Fruit fly (Drosophila melanogaster): ENCODE results near the gene CG7131.

Gene CG7131

DNA sequence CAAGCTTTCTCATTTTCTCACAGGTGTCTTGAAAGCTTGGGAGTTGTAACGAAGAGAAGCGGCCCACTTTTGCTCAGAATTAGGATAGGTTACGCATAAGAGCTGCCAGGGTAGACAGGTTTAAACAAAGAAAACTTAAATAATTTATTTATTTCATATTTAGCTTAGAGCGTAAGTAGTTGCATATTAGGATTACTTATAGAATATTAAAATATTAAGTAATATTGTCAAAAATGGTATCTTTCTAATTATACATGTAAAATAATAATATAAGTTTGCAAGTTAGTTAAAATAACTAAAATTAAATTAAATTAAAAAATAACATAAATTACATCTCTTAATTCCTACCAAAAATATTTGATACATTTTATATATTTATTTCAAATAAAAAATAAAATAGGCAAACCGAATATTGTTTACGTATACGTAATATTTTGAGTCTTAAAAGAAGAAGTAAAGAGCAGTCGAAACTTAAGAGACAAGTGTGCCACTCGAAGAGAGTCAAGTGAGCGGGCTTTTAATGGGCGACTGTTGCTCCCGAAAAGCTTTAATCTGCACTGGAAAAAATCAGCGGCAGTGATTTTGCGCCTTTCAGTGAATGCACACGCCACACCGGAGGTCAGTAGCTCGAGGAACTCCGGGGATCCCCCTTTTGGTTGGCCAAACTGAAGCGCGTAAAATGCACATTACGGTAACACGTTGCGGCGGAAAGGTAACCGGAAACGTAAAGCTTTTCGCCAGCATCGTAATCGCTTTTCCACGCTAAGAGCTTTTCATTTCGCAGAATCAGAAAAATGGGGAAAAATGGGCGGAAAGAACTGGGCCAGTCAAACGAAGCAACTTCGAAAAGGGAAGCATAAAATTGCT is 26.5 kb upstream of the CG7131 start (continued):
- TF ChIP-seq hth (optimal IDR thresholded peaks at IDR 0.05) (no peak), Eip74EF (GFP tag; optimal IDR thresholded peaks at IDR 0.05) (no peak), CG6254 (GFP tag; optimal IDR thresholded peaks at IDR 0.05) (no peak), sug (tag; optimal IDR thresholded peaks at IDR 0.05) (no peak), CG7357 (GFP tag; IDR thresholded peaks at IDR 0.05) (no peak), zen2 (GFP tag; IDR thresholded peaks at IDR 0.05; ENCODE audit: partially characterized antibody) (no peak), CG1233 (GFP tag; optimal IDR thresholded peaks at IDR 0.05) (no peak), lab (GFP tag; optimal IDR thresholded peaks at IDR 0.05) (peak; percentile 58), z (GFP tag; IDR thresholded peaks at IDR 0.05) (no peak), wek (GFP tag; optimal IDR thresholded peaks at IDR 0.05) (no peak), cad (GFP tag; optimal IDR thresholded peaks at IDR 0.05) (no peak), CG43689 (GFP tag; IDR thresholded peaks at IDR 0.05) (no peak), CG14965 (GFP tag; optimal IDR thresholded peaks at IDR 0.05; ENCODE audit: borderline replicate concordance) (no peak), abd-A (tag; optimal IDR thresholded peaks at IDR 0.05) (peak; percentile 96), slou (GFP tag; optimal IDR thresholded peaks at IDR 0.05) (no peak), Ets97D (GFP tag; optimal IDR thresholded peaks at IDR 0.05) (peak; percentile 34), tio (GFP tag; optimal IDR thresholded peaks at IDR 0.05) (no peak), CG9609 (GFP tag; optimal IDR thresholded peaks at IDR 0.05) (peak; percentile 14), so (GFP tag; IDR thresholded peaks at IDR 0.05) (0 out of 3 replicates have a peak, but pooled peaks have one; percentile 53), prd (optimal IDR thresholded peaks at IDR 0.05) (no peak), prd (GFP tag; IDR thresholded peaks at IDR 0.05) (0 out of 3 replicates have a peak, but pooled peaks have one; percentile 39), lola (GFP tag; optimal IDR thresholded peaks at IDR 0.05) (no peak), CG7786 (GFP tag; optimal IDR thresholded peaks at IDR 0.05) (no peak)

DNA sequence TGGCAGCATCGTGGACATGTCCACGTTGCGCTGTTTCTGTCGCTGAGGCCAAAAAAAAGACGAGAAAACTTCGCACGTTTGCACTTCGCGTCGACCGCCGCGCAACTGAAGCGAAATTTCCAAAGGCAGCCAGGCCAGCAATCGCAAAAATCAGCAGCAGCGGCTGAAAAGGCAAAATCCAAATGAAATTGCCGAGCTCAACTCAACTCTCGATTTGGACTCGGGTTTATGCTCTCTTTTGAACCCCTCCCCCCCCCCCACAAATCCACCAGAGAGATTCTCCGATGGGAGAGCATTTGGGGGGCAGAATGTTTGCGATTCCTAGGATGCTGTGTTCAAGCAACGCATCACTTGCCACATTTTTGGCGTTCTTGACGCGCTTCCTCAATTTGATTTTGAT is 25.7 kb upstream of the CG7131 start, which contains the start of gene PKD:
Gene PKD, minus strand, starts transcription at position 88 of the 400 bp plus-strand sequence.
- TF ChIP-seq Scr (GFP tag; IDR thresholded peaks at IDR 0.05; ENCODE audit: partially characterized antibody) (peak; percentile 9; the same call in 1 of the 2 replicates), knrl (GFP tag; IDR thresholded peaks at IDR 0.05; ENCODE audit: partially characterized antibody) (no peak), Jarid2 (GFP tag; optimal IDR thresholded peaks at IDR 0.05) (peak; percentile 10), D19A (tag; optimal IDR thresholded peaks at IDR 0.05) (no peak), wek (GFP tag; optimal IDR thresholded peaks at IDR 0.05) (no peak), rib (GFP tag; IDR thresholded peaks at IDR 0.05) (0 out of 2 replicates have a peak, but pooled peaks have one; percentile 26), scrt (GFP tag; optimal IDR thresholded peaks at IDR 0.05) (peak; percentile 41), CG15011 (GFP tag; optimal IDR thresholded peaks at IDR 0.05) (no peak), sd (tag; optimal IDR thresholded peaks at IDR 0.05) (peak; percentile 71), schlank (tag; optimal IDR thresholded peaks at IDR 0.05) (no peak), CG9932 (GFP tag; IDR thresholded peaks at IDR 0.05) (0 out of 2 replicates have a peak, but pooled peaks have one; percentile 14), insv (GFP tag; optimal IDR thresholded peaks at IDR 0.05) (no peak), dan (GFP tag; IDR thresholded peaks at IDR 0.05) (no peak), CG13123 (GFP tag; optimal IDR thresholded peaks at IDR 0.05) (no peak), CG3407 (GFP tag; optimal IDR thresholded peaks at IDR 0.05) (no peak), CG33213 (GFP tag; optimal IDR thresholded peaks at IDR 0.05) (no peak), Ptx1 (GFP tag; IDR thresholded peaks at IDR 0.05) (no peak), fd3F (GFP tag; optimal IDR thresholded peaks at IDR 0.05) (no peak), ems (GFP tag; optimal IDR thresholded peaks at IDR 0.05) (no peak), CG3726 (GFP tag; IDR thresholded peaks at IDR 0.05) (0 out of 3 replicates have a peak, but pooled peaks have one; percentile 23), CG1233 (GFP tag; optimal IDR thresholded peaks at IDR 0.05) (no peak), gem (tag; optimal IDR thresholded peaks at IDR 0.05) (no peak), D19B (GFP tag; optimal IDR thresholded peaks at IDR 0.05) (no peak), bcd (GFP tag; optimal IDR thresholded peaks at IDR 0.05) (no peak), Deaf1 (tag; optimal IDR thresholded peaks at IDR 0.05) (peak; percentile 87), CG42726 (GFP tag; IDR thresholded peaks at IDR 0.05; ENCODE audit: partially characterized antibody) (peak; percentile 51; the same call in 1 of the 2 replicates), CG12071 (GFP tag; optimal IDR thresholded peaks at IDR 0.05) (peak; percentile 1)

All from whole organism, embryonic.